Worm (Caenorhabditis elegans): ENCODE measurements around the gene srx-135.
A peak's percentile ranks its signal among the peaks of the same experiment; 100 is the strongest.

Gene srx-135

DNA sequence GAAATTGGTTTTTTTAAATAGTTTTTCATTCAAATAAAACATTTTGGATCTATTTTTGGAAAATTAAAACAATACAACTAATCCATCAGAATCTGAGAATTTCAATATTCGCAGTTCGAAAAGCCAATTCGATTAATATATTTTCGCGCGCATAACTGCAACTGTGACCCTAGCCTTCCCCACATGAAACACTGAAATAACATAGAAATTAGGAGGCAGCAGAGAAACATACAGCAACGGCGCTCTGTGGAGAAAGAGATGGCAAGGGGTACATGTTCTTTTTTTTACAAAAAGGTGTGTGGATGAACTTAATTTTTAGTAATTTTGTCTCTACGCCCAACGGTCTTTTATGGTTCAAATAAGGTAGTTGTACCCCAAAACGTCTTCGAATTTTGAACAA is 21.2 kb downstream of the srx-135 start:
- TF ChIP-seq unc-39 (tag; optimal IDR thresholded peaks at IDR 0.05) (no peak), hlh-1 (tag; optimal IDR thresholded peaks at IDR 0.05) (peak; percentile 3)

ce11 chrV:13880607-13881006 is 21.6 kb downstream of the srx-135 start, which contains the start of gene T22G5.3:
Gene T22G5.3, plus strand, starts transcription at chrV:13880907.
- TF ChIP-seq blmp-1 (tag; optimal IDR thresholded peaks at IDR 0.05) (no peak), nhr-12 (tag; optimal IDR thresholded peaks at IDR 0.05) (no peak), cnd-1 (tag; optimal IDR thresholded peaks at IDR 0.05) (no peak), ces-1 (GFP tag; optimal IDR thresholded peaks at IDR 0.05) (no peak), drap-1 (GFP tag; optimal IDR thresholded peaks at IDR 0.05) (no peak), ceh-39 (tag; optimal IDR thresholded peaks at IDR 0.05) (no peak), sem-2 (GFP tag; optimal IDR thresholded peaks at IDR 0.05) (no peak), nhr-237 (tag; optimal IDR thresholded peaks at IDR 0.05) (no peak), unc-62 (GFP tag; optimal IDR thresholded peaks at IDR 0.05) (no peak), elt-1 (tag; optimal IDR thresholded peaks at IDR 0.05; ENCODE audit: borderline replicate concordance, insufficient read depth) (no peak), mab-5 (tag; optimal IDR thresholded peaks at IDR 0.05) (no peak), snpc-4 (tag; optimal IDR thresholded peaks at IDR 0.05) (no peak), sptf-1 (tag; optimal IDR thresholded peaks at IDR 0.05) (no peak), lin-13 (tag; optimal IDR thresholded peaks at IDR 0.05) (no peak), mls-2 (tag; optimal IDR thresholded peaks at IDR 0.05) (no peak), pha-4 (tag; optimal IDR thresholded peaks at IDR 0.05) (no peak), unc-120 (tag; optimal IDR thresholded peaks at IDR 0.05; ENCODE audit: poor library complexity, severe bottlenecking) (no peak), M03D4.4 (tag; optimal IDR thresholded peaks at IDR 0.05) (no peak)

ce11 chrV:13887358-13887757 is 28.4 kb downstream of the srx-135 start, which contains the start of gene srsx-19:
Gene srsx-19, plus strand, starts transcription at chrV:13887658.
- no peak for TF ChIP-seq unc-62 (GFP tag; optimal IDR thresholded peaks at IDR 0.05)
- TF ChIP-seq blmp-1 (tag; optimal IDR thresholded peaks at IDR 0.05), result no peak
- TF ChIP-seq ztf-11 (tag; optimal IDR thresholded peaks at IDR 0.05), result no peak
- TF ChIP-seq elt-1 (tag; optimal IDR thresholded peaks at IDR 0.05; ENCODE audit: borderline replicate concordance, insufficient read depth), result no peak
- TF ChIP-seq snpc-4 (tag; optimal IDR thresholded peaks at IDR 0.05), result no peak
- TF ChIP-seq pha-4 (tag; optimal IDR thresholded peaks at IDR 0.05), result no peak
- TF ChIP-seq nhr-2 (tag; optimal IDR thresholded peaks at IDR 0.05), result no peak
- no peak for TF ChIP-seq mep-1 (tag; optimal IDR thresholded peaks at IDR 0.05)
- TF ChIP-seq flh-1 (GFP tag; optimal IDR thresholded peaks at IDR 0.05), result no peak
- TF ChIP-seq nhr-76 (tag; optimal IDR thresholded peaks at IDR 0.05), result no peak
- TF ChIP-seq ham-2 (GFP tag; optimal IDR thresholded peaks at IDR 0.05), result no peak
- TF ChIP-seq sem-2 (GFP tag; optimal IDR thresholded peaks at IDR 0.05), result no peak
- TF ChIP-seq ceh-39 (tag; optimal IDR thresholded peaks at IDR 0.05), result no peak
- no peak for TF ChIP-seq bed-3 (GFP tag; optimal IDR thresholded peaks at IDR 0.05)
- no peak for TF ChIP-seq elt-3 (tag; optimal IDR thresholded peaks at IDR 0.05)

DNA sequence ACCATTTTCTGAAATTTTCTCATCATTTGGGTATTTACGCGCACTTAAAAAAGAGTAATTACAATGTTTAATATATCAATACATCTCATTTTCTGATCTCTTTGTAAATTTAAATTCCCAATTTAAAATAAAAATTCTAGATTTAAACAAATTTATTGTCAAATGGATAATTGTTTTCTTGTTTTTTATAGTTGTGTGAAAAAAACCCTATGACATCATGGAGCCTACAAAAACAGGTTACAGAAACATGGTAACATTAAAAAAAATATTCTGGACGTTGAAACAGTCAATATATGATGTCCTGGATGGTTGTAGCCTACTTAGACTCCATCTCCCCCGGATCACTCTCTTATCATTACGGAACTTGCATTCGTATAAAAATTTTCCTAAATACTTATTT is 30.5 kb downstream of the srx-135 start, which contains the start of gene spp-12:
Gene spp-12, plus strand, starts transcription at position 301 of the 400 bp plus-strand sequence.
- no peak for TF ChIP-seq lin-32 (GFP tag; optimal IDR thresholded peaks at IDR 0.05)
- no peak for TF ChIP-seq ztf-11 (tag; optimal IDR thresholded peaks at IDR 0.05)
- no peak for TF ChIP-seq ceh-43 (GFP tag; optimal IDR thresholded peaks at IDR 0.05)
- no peak for TF ChIP-seq ham-2 (GFP tag; optimal IDR thresholded peaks at IDR 0.05)
- TF ChIP-seq mep-1 (tag; optimal IDR thresholded peaks at IDR 0.05), result no peak
- TF ChIP-seq elt-3 (tag; optimal IDR thresholded peaks at IDR 0.05), result no peak
- no peak for TF ChIP-seq pha-4 (tag; optimal IDR thresholded peaks at IDR 0.05)
- TF ChIP-seq snpc-4 (tag; optimal IDR thresholded peaks at IDR 0.05), result no peak
- no peak for TF ChIP-seq blmp-1 (tag; optimal IDR thresholded peaks at IDR 0.05)
- TF ChIP-seq nhr-12 (tag; optimal IDR thresholded peaks at IDR 0.05), result no peak
- no peak for TF ChIP-seq sem-2 (GFP tag; optimal IDR thresholded peaks at IDR 0.05)
- TF ChIP-seq mls-2 (tag; optimal IDR thresholded peaks at IDR 0.05), result no peak
- no peak for TF ChIP-seq tbx-8 (GFP tag; optimal IDR thresholded peaks at IDR 0.05)
- TF ChIP-seq M03D4.4 (tag; optimal IDR thresholded peaks at IDR 0.05), result no peak

DNA sequence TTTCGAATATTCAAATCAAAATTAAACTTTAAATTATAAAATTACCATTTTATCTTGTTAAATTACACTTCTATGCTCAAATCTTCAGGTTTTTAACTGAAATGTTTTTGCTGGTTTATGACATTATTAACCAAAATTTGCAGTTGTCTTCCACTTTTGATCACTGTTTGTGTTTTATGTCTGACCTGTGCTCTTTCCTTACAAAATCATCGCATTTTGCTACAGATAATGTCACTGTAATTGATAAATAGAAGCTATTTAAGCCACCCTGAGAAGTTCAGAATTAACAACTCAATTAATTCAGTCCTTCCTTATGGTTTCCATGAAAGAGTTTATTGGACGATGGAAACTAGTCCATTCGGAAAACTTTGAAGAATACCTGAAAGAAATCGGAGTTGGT is 31.5 kb downstream of the srx-135 start, which contains the start of gene lbp-8:
Gene lbp-8, plus strand, starts transcription at position 301 of the 400 bp plus-strand sequence.
- TF ChIP-seq flh-1 (GFP tag; optimal IDR thresholded peaks at IDR 0.05) (no peak), mab-5 (tag; optimal IDR thresholded peaks at IDR 0.05) (no peak), unc-62 (GFP tag; optimal IDR thresholded peaks at IDR 0.05) (no peak)
